Worm (Caenorhabditis elegans) whole organism, L4/young adult: Measurements from ENCODE around the gene ajm-1.

ENCODE experiments used
- W03F9.2 ChIP-seq: fragments of 150-350 bp; optimal IDR thresholded peaks from 2 replicates; lab custom pipeline; 2014; ENCODE audit warnings: missing biosample characterization, missing genetic modification characterization
- dao-5 ChIP-seq: sonication (generic microtip); optimal IDR thresholded peaks from 2 replicates; lab custom pipeline; 2016; ENCODE audit warnings: missing genotype, missing genetic modification characterization, moderate library complexity, missing compliant biosample characterization
- him-1 ChIP-seq: sonication (generic microtip); optimal IDR thresholded peaks from 2 replicates; lab custom pipeline; 2016; ENCODE audit warnings: missing genotype, missing genetic modification reagents, missing genetic modification characterization, missing compliant biosample characterization

- TF ChIP-seq him-1 (tag; lab: Kevin White, UChicago) (no peak), W03F9.2 (no peak), dao-5 (no peak)
These were observed 28.8 kb downstream of the ajm-1 start for ce11 chrX:9111585-9111984.
